Fruit fly (Drosophila melanogaster) whole organism, embryonic: ENCODE measurements around the gene Sqor.
A peak's percentile ranks its signal among the peaks of the same experiment; 100 is the strongest.

Source experiments
- Adf1 ChIP-seq: fragments of 200-800 bp; sonication (Bioruptor generic); IDR thresholded peaks from 2 replicates; pipeline ENCODE4 v1.3.6; 2022; ENCODE audit warnings: missing biosample characterization, missing genetic modification characterization
- Atf3 ChIP-seq: fragments of 200-800 bp; sonication (Bioruptor generic); optimal IDR thresholded peaks from 3 replicates; lab custom pipeline; 2016; ENCODE audit warnings: missing biosample characterization, missing genetic modification characterization
- CG10543 ChIP-seq: fragments of 200-800 bp; sonication (Bioruptor generic); optimal IDR thresholded peaks from 3 replicates; lab custom pipeline; 2017; ENCODE audit warnings: missing biosample characterization, mild to moderate bottlenecking, missing genetic modification characterization, moderate library complexity
- CG11695 ChIP-seq: fragments of 200-800 bp; sonication (Bioruptor generic); IDR thresholded peaks from 3 replicates; pipeline ENCODE4 v1.3.6; 2022; ENCODE audit warnings: missing biosample characterization, missing genetic modification characterization
- CG1602 ChIP-seq: fragments of 200-800 bp; sonication (Bioruptor generic); optimal IDR thresholded peaks from 3 replicates; lab custom pipeline; 2016; ENCODE audit warnings: missing biosample characterization, missing genetic modification characterization
- CG18262 ChIP-seq: fragments of 200-800 bp; optimal IDR thresholded peaks from 3 replicates; lab custom pipeline; 2019; ENCODE audit warnings: missing biosample characterization, mild to moderate bottlenecking, missing genetic modification characterization, moderate library complexity
- CG31441 ChIP-seq: fragments of 200-800 bp; sonication (Bioruptor generic); IDR thresholded peaks from 2 replicates; pipeline ENCODE4 v1.3.6; 2022; ENCODE audit warnings: missing biosample characterization, missing genetic modification characterization
- CG34224 ChIP-seq: fragments of 200-800 bp; sonication (Bioruptor generic); IDR thresholded peaks from 3 replicates; pipeline ENCODE4 v1.3.6; 2022; ENCODE audit warnings: missing biosample characterization, missing genetic modification characterization; ENCODE audit not compliant: partially characterized antibody
- CG3995 ChIP-seq: fragments of 200-800 bp; sonication (Bioruptor generic); optimal IDR thresholded peaks from 3 replicates; lab custom pipeline; 2016; ENCODE audit warnings: missing biosample characterization, missing genetic modification characterization
- CG4424 ChIP-seq: fragments of 200-800 bp; sonication (Bioruptor generic); optimal IDR thresholded peaks from 3 replicates; lab custom pipeline; 2016; ENCODE audit warnings: missing biosample characterization, missing genetic modification characterization
- CG4854 ChIP-seq: fragments of 200-800 bp; sonication (Bioruptor generic); optimal IDR thresholded peaks from 2 replicates; lab custom pipeline; 2016; ENCODE audit warnings: missing biosample characterization, missing genetic modification characterization, inconsistent platforms
- CG6683 ChIP-seq: fragments of 200-800 bp; sonication (Bioruptor generic); optimal IDR thresholded peaks from 2 replicates; lab custom pipeline; 2017; ENCODE audit warnings: missing biosample characterization, mild to moderate bottlenecking, missing genetic modification characterization, missing genetic modification reagents
- CG7372 ChIP-seq: fragments of 200-800 bp; sonication (Bioruptor generic); IDR thresholded peaks from 2 replicates; pipeline ENCODE4 v1.3.6; 2022; ENCODE audit warnings: missing biosample characterization, missing genetic modification characterization
- CG8089 ChIP-seq: fragments of 200-800 bp; sonication (Bioruptor generic); optimal IDR thresholded peaks from 3 replicates; lab custom pipeline; 2016; ENCODE audit warnings: missing biosample characterization, missing genetic modification characterization
- CG8281 ChIP-seq: fragments of 200-800 bp; sonication (Bioruptor generic); optimal IDR thresholded peaks from 2 replicates; lab custom pipeline; 2018; ENCODE audit warnings: missing biosample characterization, mild to moderate bottlenecking, missing genetic modification characterization, moderate library complexity
- CG8478 ChIP-seq: fragments of >200 bp; optimal IDR thresholded peaks from 2 replicates; lab custom pipeline; 2018
- CG9797 ChIP-seq: fragments of 200-800 bp; sonication (Bioruptor generic); optimal IDR thresholded peaks from 3 replicates; lab custom pipeline; 2018; ENCODE audit warnings: missing biosample characterization, mild to moderate bottlenecking, missing genetic modification characterization
- CoRest ChIP-seq: fragments of 200-800 bp; sonication (Bioruptor generic); optimal IDR thresholded peaks from 3 replicates; lab custom pipeline; 2018; ENCODE audit warnings: missing biosample characterization, mild to moderate bottlenecking, missing genetic modification characterization, moderate library complexity
- CrebB ChIP-seq: fragments of 200-800 bp; sonication (Bioruptor generic); optimal IDR thresholded peaks from 3 replicates; lab custom pipeline; 2018; ENCODE audit warnings: missing biosample characterization, mild to moderate bottlenecking, missing genetic modification characterization
- D ChIP-seq, 2 experiments: fragments of 200-800 bp in 1 of 2; fragments of >200 bp in 1 of 2; sonication (Bioruptor generic) in 1 of 2; optimal IDR thresholded peaks; 2 replicates in 1 of 2; 3 replicates in 1 of 2; lab custom pipeline; 2017; ENCODE audit warnings: mild to moderate bottlenecking in 1 of 2, missing biosample characterization in 1 of 2, missing genetic modification characterization in 1 of 2, missing genetic modification reagents in 1 of 2
- HLHmδ ChIP-seq: fragments of 200-800 bp; sonication (Bioruptor generic); optimal IDR thresholded peaks from 2 replicates; lab custom pipeline; 2018; ENCODE audit warnings: missing biosample characterization, mild to moderate bottlenecking, missing genetic modification characterization, moderate library complexity
- Med ChIP-seq: fragments of 200-800 bp; sonication (Bioruptor generic); peaks from one replicate; lab custom pipeline; 2016; ENCODE audit warnings: missing biosample characterization, missing genetic modification characterization, mild to moderate bottlenecking, inconsistent platforms, moderate library complexity
- Nf-YC ChIP-seq: fragments of 200-800 bp; optimal IDR thresholded peaks from 3 replicates; lab custom pipeline; 2019; ENCODE audit warnings: missing biosample characterization, mild to moderate bottlenecking, missing genetic modification characterization, moderate library complexity
- Oaz ChIP-seq: fragments of 200-800 bp; sonication (Bioruptor generic); IDR thresholded peaks from 2 replicates; pipeline ENCODE4 v1.3.6; 2022; ENCODE audit warnings: missing biosample characterization, missing genetic modification characterization
- Ravus ChIP-seq: fragments of 200-800 bp; sonication (Bioruptor generic); IDR thresholded peaks from 2 replicates; pipeline ENCODE4 v1.3.6; 2022; ENCODE audit warnings: missing biosample characterization, missing genetic modification characterization
- Trl ChIP-seq, 3 experiments: fragments of >200 bp in 2 of 3; fragments of 200-800 bp in 1 of 3; sonication (Bioruptor generic) in 1 of 3; optimal IDR thresholded peaks; 2 replicates in 1 of 3; 3 replicates in 2 of 3; lab custom pipeline; 2016 to 2017; ENCODE audit warnings: missing biosample characterization in 1 of 3, missing genetic modification characterization in 1 of 3
- Vsx1 ChIP-seq: fragments of 200-800 bp; sonication (Bioruptor generic); optimal IDR thresholded peaks from 2 replicates; lab custom pipeline; 2017; ENCODE audit warnings: missing biosample characterization, mild to moderate bottlenecking, missing genetic modification characterization, missing genetic modification reagents
- abd-A ChIP-seq: fragments of 200-800 bp; sonication (Bioruptor generic); optimal IDR thresholded peaks from 3 replicates; lab custom pipeline; 2019; ENCODE audit warnings: missing biosample characterization, mild to moderate bottlenecking, missing genetic modification characterization, moderate library complexity
- bowl ChIP-seq: fragments of 200-800 bp; sonication (Bioruptor generic); IDR thresholded peaks from 2 replicates; pipeline ENCODE4 v1.3.6; 2022; ENCODE audit warnings: missing biosample characterization, missing genetic modification characterization
- cg ChIP-seq: fragments of 200-800 bp; sonication (Bioruptor generic); optimal IDR thresholded peaks from 3 replicates; lab custom pipeline; 2019; ENCODE audit warnings: missing biosample characterization, mild to moderate bottlenecking, missing genetic modification characterization, moderate library complexity
- crp ChIP-seq, 2 experiments: fragments of 200-800 bp; sonication (Bioruptor generic); optimal IDR thresholded peaks; 2 replicates in 1 of 2; 3 replicates in 1 of 2; lab custom pipeline; 2017; ENCODE audit warnings: missing biosample characterization in 2 of 2, missing genetic modification characterization in 2 of 2, mild to moderate bottlenecking in 1 of 2, moderate library complexity in 1 of 2
- dimm ChIP-seq: fragments of 200-800 bp; sonication (Bioruptor generic); IDR thresholded peaks from 2 replicates; pipeline ENCODE4 v1.3.6; 2022; ENCODE audit warnings: missing biosample characterization, missing genetic modification characterization
- disco-r ChIP-seq: fragments of 200-800 bp; sonication (Bioruptor generic); optimal IDR thresholded peaks from 2 replicates; lab custom pipeline; 2016; ENCODE audit warnings: missing biosample characterization, missing genetic modification characterization
- gem ChIP-seq: fragments of 200-800 bp; sonication (Bioruptor generic); optimal IDR thresholded peaks from 2 replicates; lab custom pipeline; 2019; ENCODE audit warnings: missing biosample characterization, mild to moderate bottlenecking, missing genetic modification characterization, moderate library complexity
- hbn ChIP-seq: fragments of 200-800 bp; sonication (Bioruptor generic); IDR thresholded peaks from 2 replicates; pipeline ENCODE4 v1.3.6; 2022; ENCODE audit warnings: missing biosample characterization, missing genetic modification characterization; ENCODE audit not compliant: partially characterized antibody
- hth ChIP-seq: fragments of >200 bp; optimal IDR thresholded peaks from 2 replicates; lab custom pipeline; 2017; ENCODE audit warnings: inconsistent platforms
- jing ChIP-seq: fragments of 200-800 bp; sonication (Bioruptor generic); optimal IDR thresholded peaks from 2 replicates; lab custom pipeline; 2018; ENCODE audit warnings: missing biosample characterization, mild to moderate bottlenecking, missing genetic modification characterization
- kah ChIP-seq: fragments of 200-800 bp; sonication (Bioruptor generic); optimal IDR thresholded peaks from 2 replicates; lab custom pipeline; 2018; ENCODE audit warnings: missing biosample characterization, mild to moderate bottlenecking, missing genetic modification characterization
- kni ChIP-seq: fragments of 200-800 bp; sonication (Bioruptor generic); optimal IDR thresholded peaks from 3 replicates; lab custom pipeline; 2017; ENCODE audit warnings: mild to moderate bottlenecking, missing biosample characterization, missing genetic modification reagents, missing genetic modification characterization
- lbe ChIP-seq: fragments of 200-800 bp; sonication (Bioruptor generic); optimal IDR thresholded peaks from 2 replicates; lab custom pipeline; 2016; ENCODE audit warnings: missing biosample characterization, mild to moderate bottlenecking, missing genetic modification characterization
- nerfin-2 ChIP-seq: fragments of 200-800 bp; sonication (Bioruptor generic); IDR thresholded peaks from 2 replicates; pipeline ENCODE4 v1.3.6; 2022; ENCODE audit warnings: missing biosample characterization, missing genetic modification characterization; ENCODE audit not compliant: partially characterized antibody
- nom ChIP-seq: fragments of 200-800 bp; sonication (Bioruptor generic); optimal IDR thresholded peaks from 2 replicates; lab custom pipeline; 2017; ENCODE audit warnings: missing biosample characterization, missing genetic modification characterization, mild to moderate bottlenecking, moderate library complexity, missing genetic modification reagents
- p53 ChIP-seq: fragments of 200-800 bp; sonication (Bioruptor generic); optimal IDR thresholded peaks from 2 replicates; lab custom pipeline; 2016; ENCODE audit warnings: missing biosample characterization, missing genetic modification characterization
- pan ChIP-seq, 4 experiments: fragments of >200 bp in 3 of 4; fragments of 200-800 bp in 1 of 4; sonication (Bioruptor generic) in 1 of 4; optimal IDR thresholded peaks in 3 of 4; IDR thresholded peaks in 1 of 4; 2 replicates each; pipeline versions ENCODE4 v1.3.6 to Lab custom; 2017 to 2022; ENCODE audit warnings: missing biosample characterization in 2 of 4, missing genetic modification characterization in 2 of 4, mixed read lengths in 1 of 4
- prd ChIP-seq, 3 experiments: fragments of >200 bp in 2 of 3; fragments of 200-800 bp in 1 of 3; sonication (Bioruptor generic) in 1 of 3; optimal IDR thresholded peaks in 2 of 3; IDR thresholded peaks in 1 of 3; 2 replicates in 2 of 3; 3 replicates in 1 of 3; pipeline versions ENCODE4 v1.3.6 to Lab custom; 2017 to 2022; ENCODE audit warnings: missing biosample characterization in 1 of 3, missing genetic modification characterization in 1 of 3
- so ChIP-seq: fragments of 200-800 bp; sonication (Bioruptor generic); IDR thresholded peaks from 3 replicates; pipeline ENCODE4 v1.3.6; 2022; ENCODE audit warnings: missing biosample characterization, missing genetic modification characterization
- ttk ChIP-seq: fragments of 200-800 bp; sonication (Bioruptor generic); IDR thresholded peaks from 2 replicates; pipeline ENCODE4 v2.1.2; 2022; ENCODE audit warnings: missing biosample characterization, missing genetic modification characterization
- zen ChIP-seq: fragments of 200-800 bp; sonication (Bioruptor generic); optimal IDR thresholded peaks from 3 replicates; lab custom pipeline; 2018; ENCODE audit warnings: missing biosample characterization, mild to moderate bottlenecking, missing genetic modification characterization, moderate library complexity
- zf30C ChIP-seq: fragments of 200-800 bp; sonication (Bioruptor generic); optimal IDR thresholded peaks from 3 replicates; lab custom pipeline; 2018; ENCODE audit warnings: missing biosample characterization, mild to moderate bottlenecking, missing genetic modification characterization

Sqor gene

DNA sequence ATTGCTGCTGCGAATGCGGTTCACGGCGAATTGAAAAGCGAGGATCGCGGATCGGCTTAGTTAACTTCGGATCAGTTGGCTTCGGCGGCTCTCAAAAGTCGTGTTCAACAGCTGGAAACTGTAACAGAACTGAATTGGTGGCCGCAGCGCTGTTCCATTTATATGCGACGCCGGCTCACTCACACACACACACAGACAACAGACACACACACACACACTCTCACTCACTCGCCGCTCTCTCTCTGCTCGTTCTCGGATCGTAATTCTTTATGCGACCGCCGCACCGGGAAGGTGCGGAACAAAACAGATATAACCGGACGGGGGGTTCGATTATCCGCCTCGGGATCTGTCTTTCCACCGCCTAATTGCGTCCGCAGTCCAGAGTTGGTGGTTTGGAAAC, 12.8 kb upstream of the Sqor start, which contains the start of gene CG46460 (continued):
- TF ChIP-seq abd-A (no peak), disco-r (GFP tag; lab: Kevin White, UChicago) (no peak), CG4854 (GFP tag; lab: Kevin White, UChicago) (no peak), dimm (GFP tag; lab: Robert Waterston, UW) (no peak), prd (optimal IDR thresholded peaks at IDR 0.05; lab: Kevin White, UChicago) (no peak), prd (GFP tag; IDR thresholded peaks at IDR 0.05; lab: Robert Waterston, UW) (peak; percentile 10; the same call in 1 of the 3 replicates), CG3995 (no peak), lbe (GFP tag; lab: Kevin White, UChicago) (no peak), CG31441 (GFP tag; lab: Robert Waterston, UW) (no peak), CG9797 (GFP tag; lab: Kevin White, UChicago) (no peak), zen (tag; lab: Kevin White, UChicago) (peak; percentile 70), pan (optimal IDR thresholded peaks at IDR 0.05; lab: Kevin White, UChicago) (no peak), pan (GFP tag; optimal IDR thresholded peaks at IDR 0.05 in 1 of 2, IDR thresholded peaks at IDR 0.05 in 1 of 2) (no peak), crp (GFP tag; optimal IDR thresholded peaks at IDR 0.05; lab: Kevin White, UChicago) (no peak), kni (GFP tag; lab: Kevin White, UChicago) (peak; percentile 58), CG8089 (peak; percentile 24), D (optimal IDR thresholded peaks at IDR 0.05; lab: Kevin White, UChicago) (no peak), D (GFP tag; optimal IDR thresholded peaks at IDR 0.05; lab: Kevin White, UChicago) (no peak), nom (GFP tag; lab: Kevin White, UChicago) (peak; percentile 45), gem (tag; lab: Kevin White, UChicago) (no peak), p53 (GFP tag; lab: Kevin White, UChicago) (no peak), nerfin-2 (GFP tag; lab: Robert Waterston, UW) (peak; percentile 35; the same call in 1 of the 2 replicates), hth (lab: Kevin White, UChicago) (no peak), HLHmδ (peak; percentile 22), CG4424 (no peak), CG11695 (GFP tag; lab: Robert Waterston, UW) (peak; percentile 92), so (peak; percentile 67; the same call in 2 of the 3 replicates), Trl (optimal IDR thresholded peaks at IDR 0.05; lab: Kevin White, UChicago) (peak; percentile 55 to 67), Trl (GFP tag; optimal IDR thresholded peaks at IDR 0.05; lab: Kevin White, UChicago) (no peak), CoRest (no peak), CG18262 (tag; lab: Kevin White, UChicago) (no peak), CG1602 (GFP tag; lab: Kevin White, UChicago) (no peak), CG8478 (lab: Kevin White, UChicago) (no peak), zf30C (GFP tag; lab: Kevin White, UChicago) (no peak), Adf1 (peak; percentile 58), CG6683 (GFP tag; lab: Kevin White, UChicago) (no peak), ttk (no peak), Atf3 (no peak), Nf-YC (peak; percentile 6), Vsx1 (GFP tag; lab: Kevin White, UChicago) (peak; percentile 26), CG10543 (GFP tag; lab: Kevin White, UChicago) (peak; percentile 27), hbn (GFP tag; lab: Robert Waterston, UW) (no peak), CrebB (tag; lab: Kevin White, UChicago) (no peak), CG34224 (GFP tag; lab: Robert Waterston, UW) (no peak), cg (GFP tag; lab: Kevin White, UChicago) (peak; percentile 94), Med (GFP tag; lab: Kevin White, UChicago) (peak; percentile 84), kah (GFP tag; lab: Kevin White, UChicago) (no peak), CG7372 (GFP tag; lab: Robert Waterston, UW) (no peak), CG8281 (tag; lab: Kevin White, UChicago) (no peak), Ravus (GFP tag; lab: Robert Waterston, UW) (no peak), Oaz (GFP tag; lab: Robert Waterston, UW) (no peak), jing (GFP tag; lab: Kevin White, UChicago) (no peak), bowl (GFP tag; lab: Robert Waterston, UW) (no peak)
